Worm (Caenorhabditis elegans) whole organism, late embryonic: Measurements from ENCODE around the gene cyp-13A4.

Experiments
- C38D4.7 ChIP-seq: fragments of 200-800 bp; sonication (Bioruptor generic); optimal IDR thresholded peaks from 2 replicates; lab custom pipeline; 2018; ENCODE audit warnings: mild to moderate bottlenecking, missing genetic modification characterization, moderate library complexity, missing compliant biosample characterization
- F13H6.1 ChIP-seq: sonication (generic microtip); optimal IDR thresholded peaks from 2 replicates; lab custom pipeline; 2016; ENCODE audit warnings: missing genetic modification characterization, missing compliant biosample characterization
- K02D7.2 ChIP-seq: sonication (generic microtip); optimal IDR thresholded peaks from 2 replicates; lab custom pipeline; 2017; ENCODE audit warnings: mild to moderate bottlenecking, missing genetic modification characterization, missing compliant biosample characterization
- T23F11.4 ChIP-seq: fragments of 200-800 bp; sonication (Bioruptor generic); optimal IDR thresholded peaks from 2 replicates; lab custom pipeline; 2018; ENCODE audit warnings: mild to moderate bottlenecking, missing genetic modification characterization, missing compliant biosample characterization
- ahr-1 ChIP-seq: sonication (generic microtip); optimal IDR thresholded peaks from 2 replicates; lab custom pipeline; 2016; ENCODE audit warnings: missing genetic modification characterization, missing compliant biosample characterization
- ceh-14 ChIP-seq: sonication (generic microtip); optimal IDR thresholded peaks from 2 replicates; lab custom pipeline; 2016; ENCODE audit warnings: missing genotype, missing genetic modification characterization, missing compliant biosample characterization
- ceh-19 ChIP-seq: fragments of 200-800 bp; sonication (Bioruptor generic); optimal IDR thresholded peaks from 2 replicates; lab custom pipeline; 2018; ENCODE audit warnings: mild to moderate bottlenecking, missing genetic modification characterization, missing compliant biosample characterization
- ceh-2 ChIP-seq: sonication (generic microtip); optimal IDR thresholded peaks from 2 replicates; lab custom pipeline; 2016; ENCODE audit warnings: missing genotype, missing genetic modification characterization, missing compliant biosample characterization
- ceh-24 ChIP-seq: sonication (generic microtip); optimal IDR thresholded peaks from 2 replicates; lab custom pipeline; 2016; ENCODE audit warnings: mild to moderate bottlenecking, missing genetic modification characterization, missing compliant biosample characterization
- ceh-30 ChIP-seq: fragments of 150-350 bp; optimal IDR thresholded peaks from 2 replicates; lab custom pipeline; 2014; ENCODE audit warnings: missing biosample characterization, missing genetic modification characterization
- ceh-31 ChIP-seq: sonication (generic microtip); optimal IDR thresholded peaks from 2 replicates; lab custom pipeline; 2016; ENCODE audit warnings: missing genetic modification characterization, missing compliant biosample characterization
- ceh-34 ChIP-seq: sonication (generic microtip); optimal IDR thresholded peaks from 2 replicates; lab custom pipeline; 2016; ENCODE audit warnings: mild to moderate bottlenecking, missing genetic modification characterization, missing compliant biosample characterization
- ceh-45 ChIP-seq: fragments of 200-800 bp; sonication (Bioruptor generic); IDR thresholded peaks from 2 replicates; pipeline ENCODE4 v1.3.6; 2022; ENCODE audit warnings: missing genetic modification reagents, missing genetic modification characterization, missing compliant biosample characterization
- ceh-48 ChIP-seq: sonication (generic microtip); optimal IDR thresholded peaks from 2 replicates; lab custom pipeline; 2016; ENCODE audit warnings: missing genetic modification characterization, inconsistent platforms, missing compliant biosample characterization
- ceh-6 ChIP-seq: fragments of 200-800 bp; sonication (Bioruptor generic); optimal IDR thresholded peaks from 2 replicates; lab custom pipeline; 2018; ENCODE audit warnings: mild to moderate bottlenecking, missing genetic modification characterization, missing compliant biosample characterization
- ceh-9 ChIP-seq: sonication (generic microtip); optimal IDR thresholded peaks from 2 replicates; lab custom pipeline; 2016; ENCODE audit warnings: mild to moderate bottlenecking, missing genetic modification characterization, inconsistent platforms, missing compliant biosample characterization
- dve-1 ChIP-seq: sonication (generic microtip); optimal IDR thresholded peaks from 2 replicates; lab custom pipeline; 2017; ENCODE audit warnings: antibody characterized with exemption, mild to moderate bottlenecking, missing genetic modification characterization, missing compliant biosample characterization
- elt-2 ChIP-seq: sonication (generic microtip); optimal IDR thresholded peaks from 2 replicates; lab custom pipeline; 2016; ENCODE audit warnings: missing genetic modification reagents, missing genetic modification characterization, missing compliant biosample characterization
- ets-4 ChIP-seq: sonication (generic microtip); optimal IDR thresholded peaks from 2 replicates; lab custom pipeline; 2016; ENCODE audit warnings: missing genetic modification characterization, missing compliant biosample characterization
- eyg-1 ChIP-seq: sonication (generic microtip); optimal IDR thresholded peaks from 2 replicates; lab custom pipeline; 2016; ENCODE audit warnings: missing genotype, missing genetic modification characterization, missing compliant biosample characterization
- fax-1 ChIP-seq: sonication (generic microtip); optimal IDR thresholded peaks from 2 replicates; lab custom pipeline; 2016; ENCODE audit warnings: missing genotype, missing genetic modification characterization, missing compliant biosample characterization
- fkh-10 ChIP-seq: fragments of 150-350 bp; optimal IDR thresholded peaks from 2 replicates; lab custom pipeline; 2014; ENCODE audit warnings: missing biosample characterization, missing genetic modification reagents, missing genetic modification characterization
- fkh-6 ChIP-seq: sonication (generic microtip); optimal IDR thresholded peaks from 2 replicates; lab custom pipeline; 2016; ENCODE audit warnings: missing genetic modification characterization, missing compliant biosample characterization
- gmeb-2 ChIP-seq: sonication (generic microtip); optimal IDR thresholded peaks from 2 replicates; lab custom pipeline; 2016; ENCODE audit warnings: missing genetic modification characterization, inconsistent platforms, missing compliant biosample characterization
- hlh-13 ChIP-seq: fragments of 200-800 bp; sonication (Bioruptor generic); optimal IDR thresholded peaks from 2 replicates; lab custom pipeline; 2018; ENCODE audit warnings: mild to moderate bottlenecking, missing genetic modification characterization, missing compliant biosample characterization
- hlh-30 ChIP-seq: sonication (generic microtip); optimal IDR thresholded peaks from 2 replicates; lab custom pipeline; 2017; ENCODE audit warnings: antibody characterized with exemption, missing genetic modification characterization, missing compliant biosample characterization; ENCODE audit not compliant: insufficient read depth
- hlh-6 ChIP-seq: sonication (generic microtip); optimal IDR thresholded peaks from 2 replicates; lab custom pipeline; 2016; ENCODE audit warnings: missing genotype, missing genetic modification characterization, missing compliant biosample characterization
- madf-2 ChIP-seq: sonication (generic microtip); optimal IDR thresholded peaks from 2 replicates; lab custom pipeline; 2017; ENCODE audit warnings: missing genetic modification characterization, missing compliant biosample characterization
- nfya-1 ChIP-seq: sonication (generic microtip); optimal IDR thresholded peaks from 2 replicates; lab custom pipeline; 2017; ENCODE audit warnings: missing genetic modification characterization, mild to moderate bottlenecking, missing compliant biosample characterization, antibody characterized with exemption, moderate library complexity
- nhr-11 ChIP-seq: fragments of 150-350 bp; optimal IDR thresholded peaks from 2 replicates; lab custom pipeline; 2014; ENCODE audit warnings: missing biosample characterization, missing genetic modification characterization
- npax-4 ChIP-seq: sonication (generic microtip); optimal IDR thresholded peaks from 2 replicates; lab custom pipeline; 2016; ENCODE audit warnings: missing genetic modification characterization, missing compliant biosample characterization
- pat-9 ChIP-seq: fragments of 200-800 bp; sonication (Bioruptor generic); optimal IDR thresholded peaks from 2 replicates; lab custom pipeline; 2018; ENCODE audit warnings: mild to moderate bottlenecking, missing genetic modification characterization, moderate library complexity, missing compliant biosample characterization
- pax-1 ChIP-seq: fragments of 150-350 bp; optimal IDR thresholded peaks from 2 replicates; lab custom pipeline; 2014; ENCODE audit warnings: missing biosample characterization, missing genetic modification characterization
- pha-2 ChIP-seq: sonication (generic microtip); optimal IDR thresholded peaks from 2 replicates; lab custom pipeline; 2017; ENCODE audit warnings: mild to moderate bottlenecking, missing genetic modification characterization, missing compliant biosample characterization
- pha-4 ChIP-seq: fragments of 150-350 bp; optimal IDR thresholded peaks from 2 replicates; lab custom pipeline; 2018; ENCODE audit warnings: missing biosample characterization, missing genetic modification reagents, missing genetic modification characterization
- ref-2 ChIP-seq: sonication (generic microtip); optimal IDR thresholded peaks from 2 replicates; lab custom pipeline; 2016; ENCODE audit warnings: missing genetic modification characterization, missing compliant biosample characterization
- rnt-1 ChIP-seq: sonication (generic microtip); optimal IDR thresholded peaks from 2 replicates; lab custom pipeline; 2016; ENCODE audit warnings: missing genetic modification characterization, missing compliant biosample characterization
- sdc-2 ChIP-seq: sonication (generic microtip); optimal IDR thresholded peaks from 2 replicates; lab custom pipeline; 2016; ENCODE audit warnings: missing genotype, missing genetic modification characterization, missing compliant biosample characterization
- sox-2 ChIP-seq: fragments of 200-800 bp; sonication (Bioruptor generic); IDR thresholded peaks from 2 replicates; pipeline ENCODE4 v1.3.6; 2022; ENCODE audit warnings: missing genetic modification reagents, missing genetic modification characterization, missing compliant biosample characterization
- sox-4 ChIP-seq: sonication (generic microtip); optimal IDR thresholded peaks from 2 replicates; lab custom pipeline; 2017; ENCODE audit warnings: mild to moderate bottlenecking, missing genetic modification characterization, inconsistent platforms, missing compliant biosample characterization
- syd-9 ChIP-seq: sonication (generic microtip); optimal IDR thresholded peaks from 2 replicates; lab custom pipeline; 2016; ENCODE audit warnings: mild to moderate bottlenecking, missing genetic modification characterization, moderate library complexity, missing compliant biosample characterization
- tbx-2 ChIP-seq: sonication (generic microtip); optimal IDR thresholded peaks from 2 replicates; lab custom pipeline; 2016; ENCODE audit warnings: missing genetic modification characterization, missing compliant biosample characterization
- ttx-3 ChIP-seq: sonication (generic microtip); optimal IDR thresholded peaks from 2 replicates; lab custom pipeline; 2016; ENCODE audit warnings: missing genetic modification reagents, missing genetic modification characterization, missing compliant biosample characterization
- unc-3 ChIP-seq, 2 experiments: fragments of 200-800 bp in 1 of 2; sonication (Bioruptor generic) in 1 of 2; sonication (generic microtip) in 1 of 2; conservative IDR thresholded peaks in 1 of 2; optimal IDR thresholded peaks in 1 of 2; 2 replicates each; pipeline versions ENCODE4 v1.3.6 to Lab custom; 2016 to 2022; ENCODE audit warnings: missing compliant biosample characterization in 2 of 2, missing genetic modification characterization in 2 of 2, missing genetic modification reagents in 1 of 2
- unc-42 ChIP-seq: sonication (generic microtip); optimal IDR thresholded peaks from 2 replicates; lab custom pipeline; 2016; ENCODE audit warnings: missing genotype, missing genetic modification characterization, missing compliant biosample characterization
- unc-55 ChIP-seq: sonication (generic microtip); optimal IDR thresholded peaks from 2 replicates; lab custom pipeline; 2017; ENCODE audit warnings: missing biosample characterization, missing genetic modification reagents, missing genetic modification characterization
- zip-5 ChIP-seq: sonication (generic microtip); optimal IDR thresholded peaks from 2 replicates; lab custom pipeline; 2016; ENCODE audit warnings: missing genetic modification characterization, missing compliant biosample characterization

cyp-13A4 gene

DNA sequence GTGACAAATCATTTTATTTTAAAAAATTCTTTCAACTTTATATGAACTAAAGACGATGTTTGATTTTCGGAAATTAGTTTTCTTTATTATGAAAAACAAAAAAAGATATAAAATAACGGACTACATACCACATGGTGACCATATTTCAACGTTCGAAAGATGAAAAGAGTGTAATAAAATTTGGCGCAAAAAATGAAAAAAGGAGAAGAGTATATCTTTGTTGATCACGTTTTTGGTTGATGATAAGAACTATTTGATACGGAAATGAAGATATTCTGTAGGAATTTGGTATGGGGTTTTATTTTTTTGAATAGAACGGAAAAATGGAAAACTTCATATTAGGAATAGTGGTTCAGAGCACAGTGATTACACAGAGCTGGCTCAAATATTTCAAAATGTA lies 44.5 kb downstream of the cyp-13A4 start, which contains the start of gene Y53C12B.7:
TSS of gene Y53C12B.7 (minus strand) at position 163 of the 400 bp plus-strand sequence.
- no peak for TF ChIP-seq nfya-1 (tag; lab: Kevin White, UChicago)
- no peak for TF ChIP-seq sox-4
- TF ChIP-seq ceh-9 (tag; lab: Kevin White, UChicago): no peak
- TF ChIP-seq nhr-11 (tag; lab: Kevin White, UChicago): no peak
- TF ChIP-seq ref-2 (tag; lab: Kevin White, UChicago): no peak
- TF ChIP-seq fax-1 (tag; lab: Kevin White, UChicago): no peak
- TF ChIP-seq fkh-6 (tag; lab: Kevin White, UChicago): no peak

DNA sequence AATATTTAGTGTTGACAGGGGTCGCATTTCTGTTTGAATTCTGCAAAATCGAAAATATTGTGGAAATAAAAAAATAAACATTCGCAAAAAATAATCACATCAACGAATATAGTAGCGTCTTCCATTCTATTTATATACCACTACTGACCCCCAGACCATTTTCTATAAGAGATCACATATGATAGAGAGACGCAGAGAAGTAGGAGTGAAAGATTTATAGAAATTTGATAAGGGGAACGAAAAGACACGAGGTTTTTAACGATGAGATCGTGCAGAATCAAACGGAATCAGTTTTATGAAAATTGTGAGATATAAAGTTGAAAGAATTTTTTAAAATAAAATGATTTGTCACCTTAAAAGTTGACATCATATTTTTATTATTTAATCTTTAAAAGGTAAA lies 45.3 kb downstream of the cyp-13A4 start:
- no peak for TF ChIP-seq unc-55 (GFP tag; lab: Kevin White, UChicago)
- no peak for TF ChIP-seq nfya-1 (tag; lab: Kevin White, UChicago)
- TF ChIP-seq sox-2 (GFP tag; lab: Robert Waterston, UW): no peak
- TF ChIP-seq nhr-11 (tag; lab: Kevin White, UChicago): no peak
- no peak for TF ChIP-seq syd-9 (tag; lab: Kevin White, UChicago)
- no peak for TF ChIP-seq rnt-1 (tag; lab: Kevin White, UChicago)
- TF ChIP-seq ets-4 (tag; lab: Kevin White, UChicago): no peak
- no peak for TF ChIP-seq K02D7.2 (tag; lab: Kevin White, UChicago)
- no peak for TF ChIP-seq hlh-30 (tag; lab: Kevin White, UChicago)
- no peak for TF ChIP-seq ceh-45 (GFP tag; lab: Robert Waterston, UW)
- TF ChIP-seq unc-3 (GFP tag; conservative IDR thresholded peaks at IDR 0.05; lab: Robert Waterston, UW): no peak
- no peak for TF ChIP-seq unc-3 (tag; optimal IDR thresholded peaks at IDR 0.05; lab: Kevin White, UChicago)
- TF ChIP-seq pat-9: no peak
- TF ChIP-seq ceh-34 (tag; lab: Kevin White, UChicago): no peak
- no peak for TF ChIP-seq sdc-2 (tag; lab: Kevin White, UChicago)
- no peak for TF ChIP-seq pha-4 (tag; lab: Kevin White, UChicago)
- no peak for TF ChIP-seq eyg-1 (tag; lab: Kevin White, UChicago)
- TF ChIP-seq hlh-6 (tag; lab: Kevin White, UChicago): no peak
- no peak for TF ChIP-seq ttx-3 (tag; lab: Kevin White, UChicago)

DNA sequence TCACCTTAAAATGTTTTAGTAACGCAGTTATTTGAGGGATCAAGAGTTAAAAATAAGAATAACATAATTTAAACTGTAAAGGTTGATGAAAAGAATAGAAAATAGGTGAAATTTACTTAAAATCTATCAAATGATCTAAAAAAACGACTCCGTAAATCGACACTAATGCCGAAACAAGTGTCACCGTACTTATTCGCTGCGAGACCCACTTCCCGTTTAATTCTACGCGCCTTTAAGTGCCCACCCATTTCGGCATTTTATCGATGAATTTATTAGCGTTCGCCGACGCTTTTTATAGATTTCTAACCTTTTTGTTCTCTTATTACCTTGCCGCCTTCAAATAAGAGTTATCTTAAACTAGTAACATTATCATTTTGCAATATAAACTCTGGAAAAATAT lies 51.5 kb downstream of the cyp-13A4 start, which contains the start of the genes Y53C12B.1 and nos-3:
TSS of gene Y53C12B.1 (minus strand) at position 10 of the 400 bp plus-strand sequence.
TSS of gene nos-3 (plus strand) at position 248 of the 400 bp plus-strand sequence.
- TF ChIP-seq F13H6.1 (tag; lab: Kevin White, UChicago) (no peak), hlh-13 (no peak), pax-1 (peak; percentile 10), ceh-19 (no peak), C38D4.7 (no peak), madf-2 (tag; lab: Kevin White, UChicago) (no peak), nfya-1 (tag; lab: Kevin White, UChicago) (peak; percentile 89), gmeb-2 (tag; lab: Kevin White, UChicago) (no peak), elt-2 (peak; percentile 39), unc-3 (GFP tag; conservative IDR thresholded peaks at IDR 0.05; lab: Robert Waterston, UW) (no peak), unc-3 (tag; optimal IDR thresholded peaks at IDR 0.05; lab: Kevin White, UChicago) (no peak), pat-9 (no peak), pha-2 (tag; lab: Kevin White, UChicago) (no peak), hlh-30 (tag; lab: Kevin White, UChicago) (no peak), ceh-2 (tag; lab: Kevin White, UChicago) (peak; percentile 27), fkh-10 (GFP tag; lab: Kevin White, UChicago) (no peak), ceh-31 (tag; lab: Kevin White, UChicago) (peak; percentile 60), zip-5 (tag; lab: Kevin White, UChicago) (no peak), dve-1 (tag; lab: Kevin White, UChicago) (no peak), sox-2 (GFP tag; lab: Robert Waterston, UW) (no peak), ceh-24 (tag; lab: Kevin White, UChicago) (no peak), ceh-48 (tag; lab: Kevin White, UChicago) (peak; percentile 33), ceh-30 (tag; lab: Kevin White, UChicago) (no peak), sdc-2 (tag; lab: Kevin White, UChicago) (no peak), unc-42 (peak; percentile 82), ceh-6 (GFP tag; lab: Kevin White, UChicago) (no peak), npax-4 (tag; lab: Kevin White, UChicago) (no peak), K02D7.2 (tag; lab: Kevin White, UChicago) (no peak), ref-2 (tag; lab: Kevin White, UChicago) (no peak), T23F11.4 (GFP tag; lab: Kevin White, UChicago) (no peak), tbx-2 (peak; percentile 41), ahr-1 (tag; lab: Kevin White, UChicago) (no peak), ceh-34 (tag; lab: Kevin White, UChicago) (peak; percentile 37), ceh-14 (tag; lab: Kevin White, UChicago) (no peak)
